Worm (Caenorhabditis elegans): ENCODE data around the gene C14C11.1.

C14C11.1 gene

DNA sequence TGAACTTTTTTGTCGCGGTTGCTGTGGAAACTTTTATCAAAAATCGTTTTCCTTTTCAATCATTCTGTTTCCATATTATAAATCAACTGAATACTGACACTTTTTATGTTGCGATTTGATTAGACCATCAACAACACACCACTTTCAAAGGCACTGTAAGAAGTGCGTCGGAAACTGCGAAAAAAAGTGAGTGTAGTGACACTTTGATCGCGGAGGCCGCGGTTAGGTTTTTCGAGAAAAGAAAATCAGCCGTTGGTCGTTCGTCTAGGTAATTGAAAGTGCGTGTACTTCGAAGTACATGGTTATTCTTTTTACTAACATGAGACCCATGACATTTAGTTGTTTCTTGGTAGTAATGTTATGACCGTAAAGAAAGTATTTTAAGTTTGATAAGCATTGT is 32.2 kb downstream of the C14C11.1 start:
- TF ChIP-seq zip-8 (tag; optimal IDR thresholded peaks at IDR 0.05) = no peak
- no peak for TF ChIP-seq snpc-4 (tag; optimal IDR thresholded peaks at IDR 0.05)
- no peak for TF ChIP-seq ceh-39 (tag; optimal IDR thresholded peaks at IDR 0.05)
- no peak for TF ChIP-seq ceh-43 (GFP tag; optimal IDR thresholded peaks at IDR 0.05)
- no peak for TF ChIP-seq unc-39 (tag; optimal IDR thresholded peaks at IDR 0.05)
- no peak for TF ChIP-seq tbx-8 (GFP tag; optimal IDR thresholded peaks at IDR 0.05)
- TF ChIP-seq elt-3 (tag; optimal IDR thresholded peaks at IDR 0.05) = no peak
- no peak for TF ChIP-seq pha-4 (tag; optimal IDR thresholded peaks at IDR 0.05)
- no peak for TF ChIP-seq cnd-1 (tag; optimal IDR thresholded peaks at IDR 0.05)
- no peak for TF ChIP-seq lin-13 (tag; optimal IDR thresholded peaks at IDR 0.05)
- TF ChIP-seq blmp-1 (tag; optimal IDR thresholded peaks at IDR 0.05) = no peak
- TF ChIP-seq nhr-237 (tag; optimal IDR thresholded peaks at IDR 0.05) = no peak
- TF ChIP-seq nhr-76 (tag; optimal IDR thresholded peaks at IDR 0.05) = no peak
- TF ChIP-seq sem-2 (GFP tag; optimal IDR thresholded peaks at IDR 0.05) = no peak

DNA sequence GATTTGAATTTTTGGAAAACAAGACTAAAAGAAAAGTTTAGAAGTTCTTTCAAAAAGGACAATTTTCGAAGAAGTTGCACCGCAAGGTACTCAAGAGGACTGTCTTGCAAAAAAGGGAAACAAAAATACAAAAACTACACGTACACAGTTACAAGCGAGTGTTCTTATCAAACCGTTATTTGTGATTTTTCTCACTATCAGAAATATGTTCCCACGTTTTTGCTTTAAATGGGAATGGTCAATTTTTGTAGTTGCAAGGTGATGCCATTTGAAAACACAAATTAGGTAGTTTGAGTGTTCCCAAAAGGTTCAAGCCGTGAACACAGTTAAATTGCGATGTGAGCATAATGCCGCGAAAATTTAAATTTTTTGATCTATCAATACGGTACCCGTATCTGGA is 32.8 kb downstream of the C14C11.1 start:
- TF ChIP-seq sem-2 (GFP tag; optimal IDR thresholded peaks at IDR 0.05) = no peak
- TF ChIP-seq nhr-12 (tag; optimal IDR thresholded peaks at IDR 0.05) = no peak
- TF ChIP-seq lsy-2 (tag; optimal IDR thresholded peaks at IDR 0.05) = no peak

DNA sequence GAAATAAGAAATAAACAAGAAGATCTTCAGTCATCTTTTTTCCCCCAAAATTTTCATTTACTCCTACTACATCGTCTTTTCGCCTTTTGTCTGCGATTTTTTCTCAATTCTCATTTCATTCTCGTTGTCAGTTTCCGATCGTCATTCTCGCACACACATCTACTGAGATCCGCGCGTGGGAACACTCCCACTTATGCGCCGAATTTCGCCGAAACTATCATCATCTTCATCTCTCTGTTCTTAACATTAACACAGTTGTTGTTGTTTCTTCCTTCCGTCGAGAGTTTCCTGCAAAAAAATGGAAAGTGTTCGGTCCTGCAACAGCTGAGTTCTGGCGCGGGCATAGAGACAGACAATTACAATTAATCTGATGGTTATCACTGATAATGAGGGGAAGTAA is 34.2 kb downstream of the C14C11.1 start:
- TF ChIP-seq ces-1 (GFP tag; optimal IDR thresholded peaks at IDR 0.05) (no peak), nhr-28 (tag; optimal IDR thresholded peaks at IDR 0.05) (no peak), bed-3 (GFP tag; optimal IDR thresholded peaks at IDR 0.05) (no peak), nhr-12 (tag; optimal IDR thresholded peaks at IDR 0.05) (no peak), drap-1 (GFP tag; optimal IDR thresholded peaks at IDR 0.05) (no peak), lin-32 (GFP tag; optimal IDR thresholded peaks at IDR 0.05) (no peak), ztf-11 (tag; optimal IDR thresholded peaks at IDR 0.05) (no peak), sptf-1 (tag; optimal IDR thresholded peaks at IDR 0.05) (no peak), ham-2 (GFP tag; optimal IDR thresholded peaks at IDR 0.05) (no peak), flh-1 (GFP tag; optimal IDR thresholded peaks at IDR 0.05) (no peak), unc-120 (tag; optimal IDR thresholded peaks at IDR 0.05; ENCODE audit: poor library complexity, severe bottlenecking) (no peak), zip-8 (tag; optimal IDR thresholded peaks at IDR 0.05) (no peak), unc-62 (GFP tag; optimal IDR thresholded peaks at IDR 0.05) (no peak), mab-5 (tag; optimal IDR thresholded peaks at IDR 0.05) (no peak), unc-39 (tag; optimal IDR thresholded peaks at IDR 0.05) (no peak), M03D4.4 (tag; optimal IDR thresholded peaks at IDR 0.05) (no peak), elt-1 (tag; optimal IDR thresholded peaks at IDR 0.05; ENCODE audit: borderline replicate concordance, insufficient read depth) (no peak), nhr-237 (tag; optimal IDR thresholded peaks at IDR 0.05) (no peak)

DNA sequence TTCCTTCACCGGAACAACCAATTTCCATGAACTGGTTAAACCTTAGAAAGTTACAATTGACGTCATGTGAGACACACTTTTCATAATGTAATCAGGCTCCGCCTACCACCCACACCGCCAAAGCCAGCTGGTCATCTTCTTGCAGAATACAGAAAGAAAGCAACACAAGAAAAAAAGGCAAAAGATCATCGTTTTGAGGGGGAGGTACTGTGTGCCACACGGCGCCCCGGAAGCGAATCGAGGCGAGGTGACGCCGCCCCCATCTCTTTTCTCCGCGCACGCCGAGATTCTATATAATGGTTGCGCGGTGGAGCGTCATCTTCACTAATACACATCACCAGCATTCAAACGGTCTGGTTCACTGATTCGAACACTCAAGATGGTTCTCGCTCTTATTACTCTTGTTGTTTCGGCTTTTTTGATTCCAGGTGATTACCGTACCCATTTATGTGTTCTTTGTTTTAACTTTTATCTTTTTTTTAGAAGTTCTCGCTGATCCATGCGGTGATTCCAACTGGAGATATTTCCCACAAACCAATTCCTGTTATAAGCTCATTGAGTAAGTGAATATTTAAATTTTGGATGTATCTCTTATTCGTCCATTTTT is 36.5 kb downstream of the C14C11.1 start, which contains the start of gene clec-1:
clec-1 (plus strand) TSS at position 320 of the 607 bp plus-strand sequence.
- TF ChIP-seq lsy-2 (tag; optimal IDR thresholded peaks at IDR 0.05) (no peak), ceh-43 (GFP tag; optimal IDR thresholded peaks at IDR 0.05) (no peak), elt-1 (tag; optimal IDR thresholded peaks at IDR 0.05; ENCODE audit: borderline replicate concordance, insufficient read depth) (no peak), nhr-2 (tag; optimal IDR thresholded peaks at IDR 0.05) (no peak), bed-3 (GFP tag; optimal IDR thresholded peaks at IDR 0.05) (no peak), lin-13 (tag; optimal IDR thresholded peaks at IDR 0.05) (no peak), ces-1 (GFP tag; optimal IDR thresholded peaks at IDR 0.05) (no peak), nhr-76 (tag; optimal IDR thresholded peaks at IDR 0.05) (no peak), nhr-237 (tag; optimal IDR thresholded peaks at IDR 0.05) (no peak), ztf-11 (tag; optimal IDR thresholded peaks at IDR 0.05) (no peak), flh-1 (GFP tag; optimal IDR thresholded peaks at IDR 0.05) (no peak), unc-62 (GFP tag; optimal IDR thresholded peaks at IDR 0.05) (no peak), sem-2 (GFP tag; optimal IDR thresholded peaks at IDR 0.05) (no peak), drap-1 (GFP tag; optimal IDR thresholded peaks at IDR 0.05) (no peak), mls-2 (tag; optimal IDR thresholded peaks at IDR 0.05) (no peak)

DNA sequence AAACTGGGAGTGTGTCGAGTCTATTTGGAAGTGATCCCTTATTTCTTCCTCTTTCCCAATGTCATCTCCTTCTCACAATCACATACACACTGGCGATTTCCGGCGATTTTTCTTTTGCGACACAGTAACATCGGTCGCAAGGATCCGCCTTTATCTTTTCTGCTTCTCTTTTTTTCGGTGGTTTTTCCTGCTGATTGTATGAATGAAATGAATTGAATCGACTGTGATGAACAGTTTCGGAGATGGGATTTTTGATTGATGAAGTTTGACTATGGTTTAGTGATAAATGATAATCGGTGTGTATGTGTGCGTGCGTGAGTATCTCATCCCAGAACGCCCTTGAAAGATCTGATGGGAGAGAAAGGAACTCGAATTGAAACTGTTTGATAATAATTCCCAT is 37.7 kb downstream of the C14C11.1 start:
- no peak for TF ChIP-seq drap-1 (GFP tag; optimal IDR thresholded peaks at IDR 0.05)

Data from whole organism, mixed stage, embryonic.